Fruit fly (Drosophila melanogaster): ENCODE results near the gene crim.
A peak's percentile ranks its signal among the peaks of the same experiment; 100 is the strongest.

crim gene

DNA sequence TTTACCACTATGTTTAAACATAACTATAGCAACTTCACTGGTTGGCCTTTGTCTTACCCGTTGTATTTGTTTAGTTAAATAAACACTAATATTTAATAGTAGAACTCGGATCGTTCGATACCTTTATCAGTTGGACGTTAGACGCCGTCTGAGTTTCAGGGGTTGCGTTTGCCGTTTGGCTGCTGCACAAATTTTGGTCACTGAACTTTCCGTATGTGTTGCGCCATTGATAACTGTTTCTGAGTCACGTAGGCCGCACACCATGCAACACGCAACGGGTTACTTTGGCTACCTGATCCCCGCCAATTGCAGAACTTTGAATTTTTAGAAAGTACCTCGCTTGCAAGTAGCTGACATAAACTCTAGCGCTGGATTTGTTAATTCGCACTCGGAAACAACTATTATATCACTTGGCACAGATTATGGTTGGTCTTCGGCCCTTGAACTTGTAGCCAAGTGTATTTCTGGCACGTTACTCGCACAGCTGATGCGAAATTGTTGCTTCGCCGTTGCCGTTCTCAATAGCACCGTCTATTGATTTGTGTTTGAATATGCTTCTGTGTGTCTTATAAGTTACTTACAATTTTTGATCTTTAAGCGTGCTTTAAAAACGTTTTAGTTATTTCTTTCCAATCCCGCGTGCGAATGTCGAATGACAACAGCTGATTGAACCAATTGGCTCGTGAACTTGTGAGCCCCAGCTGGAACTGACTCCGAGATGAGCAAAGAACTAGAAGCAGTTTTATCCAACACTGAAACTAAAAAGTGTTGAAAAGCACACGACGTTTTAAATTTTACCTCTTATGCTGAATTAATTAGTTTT is 14.7 kb downstream of the crim start, which contains the start of gene Dph1 (continued):
- peak; percentile 88 for TF ChIP-seq dysf (GFP tag; IDR thresholded peaks at IDR 0.05)
- peak; percentile 50; the same call in 1 of the 2 replicates for TF ChIP-seq rib (GFP tag; IDR thresholded peaks at IDR 0.05)
- peak; percentile 87 for TF ChIP-seq Sox102F (GFP tag; optimal IDR thresholded peaks at IDR 0.05)
- peak; percentile 88 for TF ChIP-seq ind (GFP tag; optimal IDR thresholded peaks at IDR 0.05)
- peak; percentile 85 for TF ChIP-seq Ada2b (GFP tag; IDR thresholded peaks at IDR 0.05)
- no peak for TF ChIP-seq CG15073 (GFP tag; optimal IDR thresholded peaks at IDR 0.05)
- TF ChIP-seq unpg (GFP tag; optimal IDR thresholded peaks at IDR 0.05) = peak; percentile 89
- TF ChIP-seq dpn (GFP tag; optimal IDR thresholded peaks at IDR 0.05) = peak; percentile 82 to 88
- TF ChIP-seq CG6689 (GFP tag; IDR thresholded peaks at IDR 0.05) = peak; percentile 82; the same call in 1 of the 2 replicates
- peak; percentile 80 for TF ChIP-seq CG13424 (tag; optimal IDR thresholded peaks at IDR 0.05)
- TF ChIP-seq CG17186 (GFP tag; optimal IDR thresholded peaks at IDR 0.05) = peak; percentile 1
- peak; percentile 67 for TF ChIP-seq CG1529 (GFP tag; optimal IDR thresholded peaks at IDR 0.05)
- TF ChIP-seq CG4730 (GFP tag; IDR thresholded peaks at IDR 0.05) = peak; percentile 72
- TF ChIP-seq CG8944 (GFP tag; optimal IDR thresholded peaks at IDR 0.05) = peak; percentile 76
- TF ChIP-seq tna (GFP tag; IDR thresholded peaks at IDR 0.05; ENCODE audit: partially characterized antibody) = no peak; the same call in 1 of the 2 replicates
- TF ChIP-seq CG13775 (GFP tag; optimal IDR thresholded peaks at IDR 0.05) = peak; percentile 78
- peak; percentile 77 for TF ChIP-seq ewg (GFP tag; optimal IDR thresholded peaks at IDR 0.05)
- peak; percentile 8 for TF ChIP-seq gfzf (GFP tag; optimal IDR thresholded peaks at IDR 0.05)
- peak; percentile 86 for TF ChIP-seq CG8924 (tag; optimal IDR thresholded peaks at IDR 0.05)
- TF ChIP-seq sob (GFP tag; IDR thresholded peaks at IDR 0.05) = peak; percentile 57
- TF ChIP-seq Atf-2 (GFP tag; optimal IDR thresholded peaks at IDR 0.05) = peak; percentile 81
- peak; percentile 87 for TF ChIP-seq dmrt99B (tag; optimal IDR thresholded peaks at IDR 0.05)
- peak; percentile 65 for TF ChIP-seq CG15601 (tag; optimal IDR thresholded peaks at IDR 0.05)
- TF ChIP-seq CG18619 (GFP tag; optimal IDR thresholded peaks at IDR 0.05) = peak; percentile 78
- TF ChIP-seq ato (GFP tag; IDR thresholded peaks at IDR 0.05; ENCODE audit: partially characterized antibody) = no peak
- peak; percentile 85 for TF ChIP-seq Awh (GFP tag; IDR thresholded peaks at IDR 0.05)
- TF ChIP-seq CG11085 (GFP tag; IDR thresholded peaks at IDR 0.05) = no peak; the same call in 1 of the 2 replicates
- peak; percentile 82 for TF ChIP-seq NC2β (GFP tag; optimal IDR thresholded peaks at IDR 0.05)
- peak; percentile 72 for TF ChIP-seq CG5180 (GFP tag; optimal IDR thresholded peaks at IDR 0.05)
- TF ChIP-seq CG12104 (GFP tag; optimal IDR thresholded peaks at IDR 0.05) = peak; percentile 80
- TF ChIP-seq CG8359 (GFP tag; optimal IDR thresholded peaks at IDR 0.05; ENCODE audit: borderline replicate concordance) = peak; percentile 65
- TF ChIP-seq CG11456 (GFP tag; IDR thresholded peaks at IDR 0.05) = no peak; the same call in 1 of the 3 replicates
- TF ChIP-seq CG2875 (GFP tag; optimal IDR thresholded peaks at IDR 0.05) = peak; percentile 70
- TF ChIP-seq CG7963 (GFP tag; IDR thresholded peaks at IDR 0.05; ENCODE audit: partially characterized antibody) = no peak
- peak; percentile 57 for TF ChIP-seq maf-S (GFP tag; optimal IDR thresholded peaks at IDR 0.05)
- TF ChIP-seq lbe (GFP tag; optimal IDR thresholded peaks at IDR 0.05) = peak; percentile 74
- peak; percentile 79 to 89 for TF ChIP-seq bsh (GFP tag; optimal IDR thresholded peaks at IDR 0.05)
- TF ChIP-seq CG42726 (GFP tag; IDR thresholded peaks at IDR 0.05; ENCODE audit: partially characterized antibody) = no peak
- TF ChIP-seq lola (GFP tag; optimal IDR thresholded peaks at IDR 0.05) = peak in 1 of 3 experiments; percentile 84
- TF ChIP-seq Usf (GFP tag; optimal IDR thresholded peaks at IDR 0.05) = peak; percentile 63
- peak; percentile 66 for TF ChIP-seq cas (GFP tag; IDR thresholded peaks at IDR 0.05)
- TF ChIP-seq YL-1 (GFP tag; optimal IDR thresholded peaks at IDR 0.05) = peak; percentile 93
- TF ChIP-seq CG3065 (GFP tag; optimal IDR thresholded peaks at IDR 0.05) = peak; percentile 30
- TF ChIP-seq cato (GFP tag; optimal IDR thresholded peaks at IDR 0.05; ENCODE audit: borderline replicate concordance) = peak; percentile 56
- TF ChIP-seq tll (GFP tag; optimal IDR thresholded peaks at IDR 0.05) = no peak
- no peak for TF ChIP-seq yki (optimal IDR thresholded peaks at IDR 0.05)
- TF ChIP-seq HmgD (GFP tag; optimal IDR thresholded peaks at IDR 0.05) = peak; percentile 61

Data from whole organism, embryonic.